Fruit fly (Drosophila melanogaster) whole organism, wandering third instar larva: ENCODE data around the gene CG32170.

Source experiments
- Abd-B ChIP-seq: fragments of >200 bp; optimal IDR thresholded peaks from 2 replicates; lab custom pipeline; 2017; ENCODE audit warnings: missing biosample characterization, missing genetic modification characterization
- HLH106 ChIP-seq: fragments of 200-800 bp; optimal IDR thresholded peaks from 3 replicates; lab custom pipeline; 2019; ENCODE audit warnings: missing biosample characterization, mild to moderate bottlenecking, missing genetic modification characterization, moderate library complexity
- Hnf4 ChIP-seq: fragments of 200-800 bp; sonication (Bioruptor generic); optimal IDR thresholded peaks from 2 replicates; lab custom pipeline; 2016; ENCODE audit warnings: missing biosample characterization, mild to moderate bottlenecking, missing genetic modification characterization
- dl ChIP-seq, 2 experiments: fragments of 175-275, 200-275 bp in 1 of 2; fragments of 200-275 bp in 1 of 2; sonication (Bioruptor generic); optimal IDR thresholded peaks; lab custom pipeline; 2018; ENCODE audit warnings: mild to moderate bottlenecking in 2 of 2, missing biosample characterization in 2 of 2, missing genetic modification characterization in 2 of 2, moderate library complexity in 2 of 2; ENCODE audit not compliant: partially characterized antibody in 2 of 2, insufficient read depth in 1 of 2

DNA sequence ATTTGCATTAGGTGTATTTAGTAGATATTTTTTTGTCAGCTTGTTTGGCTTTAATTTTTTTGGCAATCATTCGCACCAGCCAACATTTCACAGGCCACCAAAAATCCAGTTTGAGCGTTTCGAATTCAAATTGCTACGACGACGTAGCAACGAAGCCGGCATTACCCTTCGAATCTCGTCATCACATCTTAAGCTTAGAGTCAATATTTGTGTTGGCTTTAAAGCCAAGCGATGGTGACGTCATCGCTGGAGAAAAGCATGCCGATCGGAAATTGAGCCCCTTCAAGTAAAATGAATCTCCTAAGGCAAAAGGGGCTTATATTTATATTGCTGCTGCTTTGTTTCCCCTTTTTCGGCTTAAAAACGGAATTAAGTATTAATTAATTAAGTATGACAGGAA lies 5.5 kb upstream of the CG32170 start:
- no peak for TF ChIP-seq Abd-B
- no peak for TF ChIP-seq HLH106 (tag; lab: Kevin White, UChicago)
- TF ChIP-seq Hnf4: no peak
- TF ChIP-seq dl (GFP tag; optimal IDR thresholded peaks at IDR 0.05; lab: Kevin White, UChicago; ENCODE audit: insufficient read depth in 1 of 2, partially characterized antibody in 2 of 2): no peak
